Worm (Caenorhabditis elegans): ENCODE measurements around the gene lron-2.

DNA sequence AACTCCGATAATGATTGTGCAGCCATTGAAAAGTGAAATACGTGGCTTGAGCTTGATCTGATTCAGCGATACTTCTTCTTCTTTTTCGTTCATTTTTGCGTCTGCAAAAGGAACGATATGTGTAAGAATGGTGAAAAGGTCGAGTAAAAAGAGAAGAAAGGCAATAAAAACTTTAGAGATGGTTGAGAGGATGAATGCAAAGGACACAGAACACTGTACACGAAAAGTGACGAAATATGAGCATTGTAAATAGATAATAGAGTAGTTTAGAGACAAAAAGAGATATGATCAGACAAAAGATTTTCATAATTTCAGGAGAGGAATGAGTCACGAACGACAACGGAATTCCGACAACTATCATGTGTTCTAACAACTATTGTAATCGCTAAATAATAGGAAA, 41.1 kb downstream of the lron-2 start, which contains the start of gene aat-2:
- TF ChIP-seq alr-1 (tag; optimal IDR thresholded peaks at IDR 0.05; ENCODE audit: borderline replicate concordance) (no peak), blmp-1 (tag; optimal IDR thresholded peaks at IDR 0.05) (no peak), ztf-4 (tag; optimal IDR thresholded peaks at IDR 0.05) (no peak), unc-62 (GFP tag; optimal IDR thresholded peaks at IDR 0.05) (no peak), lin-15B (tag; optimal IDR thresholded peaks at IDR 0.05) (no peak), dpl-1 (GFP tag; optimal IDR thresholded peaks at IDR 0.05) (no peak), nhr-28 (tag; optimal IDR thresholded peaks at IDR 0.05) (no peak), sup-37 (GFP tag; optimal IDR thresholded peaks at IDR 0.05) (no peak)
